Fruit fly (Drosophila melanogaster): ENCODE data around the gene CG17560.
A peak's percentile ranks its signal among the peaks of the same experiment; 100 is the strongest.

CG17560 gene

dm6 chr3R:16630564-16630963 lies 12.8 kb downstream of the CG17560 start (continued):
- peak; percentile 38 to 79 for TF ChIP-seq tll (GFP tag; optimal IDR thresholded peaks at IDR 0.05)
- TF ChIP-seq Atf-2 (GFP tag; optimal IDR thresholded peaks at IDR 0.05): peak; percentile 38
- peak; percentile 49 for TF ChIP-seq CG9727 (GFP tag; optimal IDR thresholded peaks at IDR 0.05)
- no peak for TF ChIP-seq fd64A (GFP tag; optimal IDR thresholded peaks at IDR 0.05)
- peak; percentile 21 for TF ChIP-seq Hsf (GFP tag; optimal IDR thresholded peaks at IDR 0.05)
- TF ChIP-seq croc (GFP tag; conservative IDR thresholded peaks at IDR 0.05): no peak
- no peak for TF ChIP-seq CG8944 (GFP tag; optimal IDR thresholded peaks at IDR 0.05)
- no peak for TF ChIP-seq CG17612 (GFP tag; IDR thresholded peaks at IDR 0.05)
- no peak for TF ChIP-seq disco-r (GFP tag; optimal IDR thresholded peaks at IDR 0.05)
- TF ChIP-seq Xrp1 (GFP tag; IDR thresholded peaks at IDR 0.05): peak; percentile 59; the same call in 1 of the 2 replicates
- 0 out of 2 replicates have a peak, but pooled peaks have one; percentile 9 for TF ChIP-seq onecut (GFP tag; IDR thresholded peaks at IDR 0.05)
- peak; percentile 80 for TF ChIP-seq zen (tag; optimal IDR thresholded peaks at IDR 0.05)
- no peak for TF ChIP-seq Hr3 (GFP tag; optimal IDR thresholded peaks at IDR 0.05)
- no peak for TF ChIP-seq unc-4 (GFP tag; IDR thresholded peaks at IDR 0.05; ENCODE audit: partially characterized antibody)
- no peak for TF ChIP-seq crc (GFP tag; optimal IDR thresholded peaks at IDR 0.05)
- no peak for TF ChIP-seq prd (optimal IDR thresholded peaks at IDR 0.05)
- TF ChIP-seq prd (GFP tag; IDR thresholded peaks at IDR 0.05): peak; percentile 54; the same call in 2 of the 3 replicates
- peak; percentile 41; the same call in 1 of the 3 replicates for TF ChIP-seq CG17361 (GFP tag; IDR thresholded peaks at IDR 0.05)
- TF ChIP-seq ranshi (GFP tag; IDR thresholded peaks at IDR 0.05): no peak
- TF ChIP-seq h (optimal IDR thresholded peaks at IDR 0.05): no peak
- TF ChIP-seq CG10959 (GFP tag; IDR thresholded peaks at IDR 0.05): 0 out of 2 replicates have a peak, but pooled peaks have one; percentile 19
- TF ChIP-seq CG17912 (GFP tag; optimal IDR thresholded peaks at IDR 0.05): no peak
- TF ChIP-seq pfk (GFP tag; optimal IDR thresholded peaks at IDR 0.05): no peak
- TF ChIP-seq CG15696 (tag; optimal IDR thresholded peaks at IDR 0.05): peak; percentile 82
- TF ChIP-seq CG8765 (GFP tag; IDR thresholded peaks at IDR 0.05): peak; percentile 20; the same call in 1 of the 2 replicates
- TF ChIP-seq CG14014 (GFP tag; IDR thresholded peaks at IDR 0.05): no peak
- TF ChIP-seq CG8478 (optimal IDR thresholded peaks at IDR 0.05): no peak
- TF ChIP-seq ac (GFP tag; optimal IDR thresholded peaks at IDR 0.05): peak; percentile 27
- TF ChIP-seq grn (GFP tag; optimal IDR thresholded peaks at IDR 0.05): peak; percentile 33
- TF ChIP-seq CG1233 (GFP tag; optimal IDR thresholded peaks at IDR 0.05): peak; percentile 23
- TF ChIP-seq CG2129 (GFP tag; IDR thresholded peaks at IDR 0.05; ENCODE audit: partially characterized antibody): no peak
- peak; percentile 38 for TF ChIP-seq CG1603 (tag; optimal IDR thresholded peaks at IDR 0.05)
- TF ChIP-seq CG6689 (GFP tag; IDR thresholded peaks at IDR 0.05): no peak
- TF ChIP-seq lmd (GFP tag; IDR thresholded peaks at IDR 0.05): peak; percentile 24
- TF ChIP-seq dm (GFP tag; optimal IDR thresholded peaks at IDR 0.05): no peak
- peak; percentile 25 for TF ChIP-seq nmo (GFP tag; optimal IDR thresholded peaks at IDR 0.05)
- TF ChIP-seq Nf-YB (GFP tag; optimal IDR thresholded peaks at IDR 0.05): no peak
- peak; percentile 23 for TF ChIP-seq CoRest (tag; optimal IDR thresholded peaks at IDR 0.05)
- peak in 1 of 2 experiments; percentile 34 for TF ChIP-seq eve (GFP tag; optimal IDR thresholded peaks at IDR 0.05)
- peak; percentile 16 for TF ChIP-seq CG16815 (GFP tag; optimal IDR thresholded peaks at IDR 0.05)
- TF ChIP-seq CG18262 (tag; optimal IDR thresholded peaks at IDR 0.05): peak; percentile 60
- peak; percentile 54 for TF ChIP-seq Ets65A (GFP tag)
- no peak for TF ChIP-seq CG7372 (GFP tag; IDR thresholded peaks at IDR 0.05)
- no peak for TF ChIP-seq ash1 (GFP tag; optimal IDR thresholded peaks at IDR 0.05)
